Fruit fly (Drosophila melanogaster) whole organism, larva: ENCODE data around the gene beat-Vc.
"Not testable (repeated sequence)": the region's sequence is repeated elsewhere in the genome, so short reads cannot be mapped to it uniquely, and the experiment has no call there.

Experiments
- noc ChIP-seq: fragments of 200-800 bp; sonication (Bioruptor generic); optimal IDR thresholded peaks from 3 replicates; lab custom pipeline; 2019; ENCODE audit warnings: missing biosample characterization, mild to moderate bottlenecking, missing genetic modification characterization, moderate library complexity

Gene beat-Vc

dm6 chr3R:12717588-12718535, 65.2 kb downstream of the beat-Vc start:
- TF ChIP-seq noc (tag; lab: Kevin White, UChicago) = peak; percentile 43

DNA sequence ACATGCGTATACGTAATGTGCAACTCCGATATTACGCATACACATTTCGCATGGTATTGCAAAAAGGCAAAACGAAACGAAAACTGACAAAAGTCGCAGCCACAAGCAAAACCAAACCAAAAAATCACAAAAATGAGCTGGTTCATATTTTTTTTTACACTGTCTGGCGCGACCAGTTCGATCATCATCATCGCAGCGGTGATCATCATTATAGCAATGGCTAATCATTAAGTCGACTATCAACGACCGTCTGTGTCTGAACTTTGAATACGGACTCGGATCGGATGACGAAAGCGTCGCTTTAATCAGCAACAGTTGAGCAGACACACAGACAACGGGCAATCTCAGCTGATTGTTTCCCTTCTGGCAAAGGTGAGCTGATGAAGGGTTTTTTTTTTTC, 66.1 kb downstream of the beat-Vc start:
- peak; percentile 28 for TF ChIP-seq noc (tag; lab: Kevin White, UChicago)

- peak; percentile 49 for TF ChIP-seq noc (tag; lab: Kevin White, UChicago)
Observed at dm6 chr3R:12716251-12716650, 66.8 kb downstream of the beat-Vc start.

- TF ChIP-seq noc (tag; lab: Kevin White, UChicago) = peak; percentile 63
Observed at dm6 chr3R:12715253-12715652, 67.8 kb downstream of the beat-Vc start.

dm6 chr3R:12712178-12713172, 70.5 kb downstream of the beat-Vc start, which contains the start of gene PolQ:
Gene PolQ (minus strand): TSS chr3R:12712299.
- TF ChIP-seq noc (tag; lab: Kevin White, UChicago) = not testable (repeated sequence)

dm6 chr3R:12704861-12705260, 78.2 kb downstream of the beat-Vc start, which contains the start of gene CG12279:
Gene CG12279 (plus strand): TSS chr3R:12705094.
- TF ChIP-seq noc (tag; lab: Kevin White, UChicago) = no peak

DNA sequence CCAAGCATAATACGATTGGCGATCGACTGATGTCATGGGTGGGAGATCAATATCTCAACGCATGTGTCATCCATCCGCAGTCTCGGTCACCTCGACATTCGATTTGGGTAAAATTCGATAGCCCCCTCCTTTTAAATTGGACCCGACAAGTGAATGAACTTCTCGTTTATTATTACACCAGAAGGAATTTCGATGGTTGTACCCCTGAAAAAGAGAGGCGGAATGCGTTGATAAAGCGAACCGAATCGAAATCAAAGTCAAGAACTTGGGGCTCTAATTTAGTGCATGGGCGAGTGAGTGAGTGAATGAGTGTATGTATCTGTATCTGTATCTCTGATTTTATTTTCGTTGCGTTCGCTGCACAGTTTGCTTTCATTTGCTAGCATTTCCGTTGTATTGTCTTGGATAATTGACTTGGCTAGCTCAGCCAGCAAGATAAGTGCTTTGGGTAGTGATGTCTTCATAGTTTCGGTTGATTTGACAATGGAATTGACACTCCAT, 81.0 kb downstream of the beat-Vc start:
- no peak for TF ChIP-seq noc (tag; lab: Kevin White, UChicago)

DNA sequence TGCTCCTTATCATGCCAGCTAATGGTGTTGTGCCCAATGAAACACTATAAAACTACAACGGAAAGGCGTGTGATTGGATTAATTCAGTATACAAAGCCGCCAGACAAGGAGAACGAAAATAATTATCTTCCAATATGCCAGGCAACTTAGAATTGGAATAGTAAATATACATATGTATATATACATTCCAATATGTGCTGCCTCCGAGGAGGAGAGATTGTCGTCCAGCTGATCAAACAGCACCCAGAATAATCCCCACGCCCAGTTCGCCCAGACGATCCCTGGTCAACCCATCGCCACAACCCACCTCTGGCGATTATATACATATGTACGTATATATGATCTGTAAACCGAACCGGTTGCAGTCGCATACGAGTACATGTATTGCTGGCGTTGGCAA, 81.8 kb downstream of the beat-Vc start:
- no peak for TF ChIP-seq noc (tag; lab: Kevin White, UChicago)

- no peak for TF ChIP-seq noc (tag; lab: Kevin White, UChicago)
Observed at dm6 chr3R:12700454-12700853, 82.6 kb downstream of the beat-Vc start.

DNA sequence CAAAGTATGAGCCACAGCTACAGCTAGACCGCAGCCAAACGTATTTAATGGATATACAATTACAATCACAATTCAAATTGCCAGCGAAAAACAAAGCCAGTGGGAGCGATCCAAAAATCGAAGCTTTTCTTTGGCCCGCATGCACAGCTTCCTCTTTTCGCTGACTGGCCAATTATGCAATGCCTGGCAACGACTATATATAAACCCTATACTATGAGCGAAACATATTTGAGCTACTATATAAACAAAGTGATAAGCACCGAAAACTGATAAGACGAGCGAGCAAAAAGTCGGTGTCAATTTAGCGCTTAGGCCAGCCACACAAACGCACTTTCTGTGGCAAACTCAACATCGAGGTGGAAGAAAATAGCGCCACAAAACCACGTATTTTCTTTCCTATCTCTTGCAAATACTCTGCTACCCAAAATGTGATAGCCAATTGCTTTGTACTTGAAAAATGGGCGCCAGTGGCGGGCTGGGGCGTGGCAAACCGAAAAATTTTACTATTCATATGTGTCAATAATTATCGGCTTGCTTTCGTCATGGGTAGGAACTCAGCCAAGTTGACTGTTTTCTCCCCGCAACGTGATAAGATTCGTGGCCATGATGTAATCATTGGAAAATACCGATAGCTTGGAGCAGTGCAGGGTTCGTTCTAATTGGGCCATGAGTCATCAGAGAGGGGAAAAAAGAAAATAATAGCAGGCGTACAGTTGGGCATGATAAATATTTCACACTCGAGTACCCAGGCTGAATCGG, 83.2 kb downstream of the beat-Vc start:
- TF ChIP-seq noc (tag; lab: Kevin White, UChicago) = peak; percentile 46

- TF ChIP-seq noc (tag; lab: Kevin White, UChicago) = no peak
Observed at dm6 chr3R:12698363-12698762, 84.7 kb downstream of the beat-Vc start.

dm6 chr3R:12697571-12698039, 85.4 kb downstream of the beat-Vc start:
- peak; percentile 6 for TF ChIP-seq noc (tag; lab: Kevin White, UChicago)

- TF ChIP-seq noc (tag; lab: Kevin White, UChicago) = no peak
Observed at dm6 chr3R:12697022-12697421, 86.0 kb downstream of the beat-Vc start, which contains the start of gene Past1. Gene Past1 (plus strand): TSS chr3R:12697322.
